Worm (Caenorhabditis elegans) whole organism, L1 larva: ENCODE data around the gene Y50E8A.22.

Experiments
- ceh-82 ChIP-seq, 3 experiments: fragments of 150-350 bp in 1 of 3; sonication (generic microtip) in 2 of 3; optimal IDR thresholded peaks; 2 replicates each; lab custom pipeline; 2014 to 2017; ENCODE audit warnings: missing biosample characterization in 3 of 3, missing genetic modification characterization in 3 of 3
- ceh-88 ChIP-seq: fragments of 200-800 bp; sonication (Bioruptor generic); IDR thresholded peaks from 2 replicates; pipeline ENCODE4 v1.3.6; 2022; ENCODE audit warnings: missing genetic modification characterization, missing compliant biosample characterization
- ceh-90 ChIP-seq: sonication (generic microtip); optimal IDR thresholded peaks from 2 replicates; lab custom pipeline; 2016; ENCODE audit warnings: missing genetic modification characterization, missing compliant biosample characterization
- mdl-1 ChIP-seq, 2 experiments: fragments of 150-350 bp; optimal IDR thresholded peaks; 2 replicates each; lab custom pipeline; 2014 to 2017; ENCODE audit warnings: missing biosample characterization in 2 of 2, missing genetic modification characterization in 2 of 2, inconsistent platforms in 1 of 2
- nhr-237 ChIP-seq: fragments of 150-350 bp; optimal IDR thresholded peaks from 2 replicates; lab custom pipeline; 2014; ENCODE audit warnings: missing biosample characterization, missing genetic modification characterization
- pqm-1 ChIP-seq: sonication (generic microtip); optimal IDR thresholded peaks from 3 replicates; lab custom pipeline; 2017; ENCODE audit warnings: missing biosample characterization, missing genetic modification characterization
- rnt-1 ChIP-seq: sonication (generic microtip); optimal IDR thresholded peaks from 2 replicates; lab custom pipeline; 2016; ENCODE audit warnings: mild to moderate bottlenecking, missing genetic modification characterization, moderate library complexity, missing compliant biosample characterization
- sup-37 ChIP-seq: fragments of 200-800 bp; sonication (Bioruptor generic); optimal IDR thresholded peaks from 2 replicates; lab custom pipeline; 2018; ENCODE audit warnings: mild to moderate bottlenecking, missing genetic modification characterization, missing compliant biosample characterization

DNA sequence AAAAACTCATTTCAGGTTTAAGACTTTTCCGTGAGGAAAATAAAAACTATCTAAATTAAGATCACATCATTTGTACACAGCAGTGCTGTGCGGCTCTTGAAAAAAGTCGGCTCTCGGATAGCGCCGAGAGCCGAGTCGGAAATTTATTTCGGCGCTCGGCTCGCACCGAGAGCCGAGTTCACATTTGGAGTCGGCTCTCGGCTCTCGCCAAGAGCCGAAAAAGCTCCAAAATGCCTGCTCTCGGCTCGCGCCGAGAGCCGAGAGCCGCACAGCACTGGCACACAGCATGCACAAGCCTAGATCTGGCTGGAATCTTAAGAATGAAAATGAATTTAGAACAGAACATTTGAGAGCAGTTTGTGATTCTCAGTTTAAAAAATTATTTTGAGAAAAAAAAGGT lies 1.9 kb downstream of the Y50E8A.22 start:
- no peak for TF ChIP-seq rnt-1 (tag; lab: Kevin White, UChicago)
- no peak for TF ChIP-seq ceh-82 (tag; optimal IDR thresholded peaks at IDR 0.05; lab: Kevin White, UChicago)
- TF ChIP-seq ceh-90 (tag; lab: Kevin White, UChicago), result no peak
- no peak for TF ChIP-seq nhr-237 (tag; lab: Kevin White, UChicago)
- TF ChIP-seq mdl-1 (tag; optimal IDR thresholded peaks at IDR 0.05; lab: Kevin White, UChicago), result no peak
- TF ChIP-seq pqm-1 (tag; lab: Kevin White, UChicago), result no peak
- no peak for TF ChIP-seq sup-37
- no peak for TF ChIP-seq ceh-88
